Worm (Caenorhabditis elegans) whole organism, early embryonic: Measurements from ENCODE around the gene sulp-4.

Experiments used
- B0310.2 ChIP-seq: sonication (generic microtip); optimal IDR thresholded peaks from 2 replicates; lab custom pipeline; 2016; ENCODE audit warnings: mild to moderate bottlenecking, missing genetic modification characterization, missing compliant biosample characterization
- ama-1 ChIP-seq: fragments of 150-350 bp; optimal IDR thresholded peaks from 2 replicates; lab custom pipeline; 2014
- ceh-13 ChIP-seq: fragments of 200-800 bp; sonication (Bioruptor generic); optimal IDR thresholded peaks from 2 replicates; lab custom pipeline; 2018; ENCODE audit warnings: mild to moderate bottlenecking, missing genetic modification characterization, missing compliant biosample characterization
- flt-1 ChIP-seq: fragments of 200-800 bp; sonication (Bioruptor generic); IDR thresholded peaks from 2 replicates; pipeline ENCODE4 v1.3.6; 2022; ENCODE audit warnings: missing genetic modification characterization, missing compliant biosample characterization
- hmg-4 ChIP-seq: fragments of 200-800 bp; sonication (Bioruptor generic); optimal IDR thresholded peaks from 2 replicates; lab custom pipeline; 2018; ENCODE audit warnings: mild to moderate bottlenecking, missing genetic modification characterization, missing compliant biosample characterization
- scrt-1 ChIP-seq: fragments of 200-800 bp; sonication (Bioruptor generic); IDR thresholded peaks from 2 replicates; pipeline ENCODE4 v1.3.6; 2022; ENCODE audit warnings: missing genetic modification characterization, missing compliant biosample characterization
- tbx-11 ChIP-seq: fragments of 200-800 bp; sonication (Bioruptor generic); IDR thresholded peaks from 2 replicates; pipeline ENCODE4 v1.3.6; 2022; ENCODE audit warnings: missing genetic modification characterization, missing compliant biosample characterization

DNA sequence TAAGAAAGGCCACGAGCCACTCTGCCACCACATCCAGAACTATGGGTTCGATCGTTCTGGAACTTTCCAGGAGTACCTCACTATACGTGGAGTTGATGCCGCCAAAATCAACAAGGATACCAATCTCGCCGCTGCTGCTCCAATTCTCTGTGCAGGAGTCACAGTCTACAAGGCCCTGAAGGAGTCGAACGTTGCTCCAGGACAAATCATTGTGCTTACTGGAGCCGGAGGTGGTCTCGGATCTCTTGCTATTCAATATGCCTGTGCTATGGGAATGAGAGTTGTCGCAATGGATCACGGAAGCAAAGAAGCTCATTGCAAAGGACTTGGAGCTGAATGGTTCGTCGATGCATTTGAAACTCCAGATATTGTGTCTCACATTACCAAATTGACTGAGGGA lies 13.5 kb downstream of the sulp-4 start:
- TF ChIP-seq ceh-13 (GFP tag; lab: Kevin White, UChicago) (no peak), ama-1 (lab: Kevin White, UChicago) (no peak), B0310.2 (no peak), scrt-1 (GFP tag; lab: Robert Waterston, UW) (no peak), flt-1 (no peak), tbx-11 (GFP tag; lab: Robert Waterston, UW) (no peak), hmg-4 (GFP tag; lab: Kevin White, UChicago) (no peak)
